Fruit fly (Drosophila melanogaster) whole organism, embryonic: ENCODE measurements around the gene gl.

Source experiments
- Ada2b ChIP-seq: fragments of 200-800 bp; sonication (Bioruptor generic); IDR thresholded peaks from 2 replicates; pipeline ENCODE4 v1.3.6; 2022; ENCODE audit warnings: missing biosample characterization, missing genetic modification characterization
- CG1024 ChIP-seq: fragments of 200-800 bp; sonication (Bioruptor generic); IDR thresholded peaks from 2 replicates; pipeline ENCODE4 v1.3.6; 2022; ENCODE audit warnings: missing biosample characterization, missing genetic modification characterization
- CG10979 ChIP-seq: fragments of 200-800 bp; sonication (Bioruptor generic); optimal IDR thresholded peaks from 2 replicates; lab custom pipeline; 2018; ENCODE audit warnings: missing biosample characterization, mild to moderate bottlenecking, missing genetic modification characterization, moderate library complexity
- CG13287 ChIP-seq: fragments of 200-800 bp; sonication (Bioruptor generic); IDR thresholded peaks from 2 replicates; pipeline ENCODE4 v1.3.6; 2022; ENCODE audit warnings: missing biosample characterization, missing genetic modification characterization; ENCODE audit not compliant: partially characterized antibody
- CG13296 ChIP-seq: fragments of 200-800 bp; sonication (Bioruptor generic); optimal IDR thresholded peaks from 3 replicates; lab custom pipeline; 2018; ENCODE audit warnings: missing biosample characterization, mild to moderate bottlenecking, missing genetic modification characterization
- CG14441 ChIP-seq: fragments of 200-800 bp; sonication (Bioruptor generic); IDR thresholded peaks from 2 replicates; pipeline ENCODE4 v1.3.6; 2022; ENCODE audit warnings: missing biosample characterization, missing genetic modification characterization
- CG4360 ChIP-seq: fragments of 200-800 bp; sonication (Bioruptor generic); IDR thresholded peaks from 2 replicates; pipeline ENCODE4 v1.3.6; 2022; ENCODE audit warnings: missing biosample characterization, missing genetic modification characterization
- CG6175 ChIP-seq: fragments of 200-800 bp; sonication (Bioruptor generic); IDR thresholded peaks from 3 replicates; pipeline ENCODE4 v1.3.6; 2022; ENCODE audit warnings: missing biosample characterization, missing genetic modification characterization
- CG7839 ChIP-seq: fragments of 200-800 bp; sonication (Bioruptor generic); optimal IDR thresholded peaks from 3 replicates; lab custom pipeline; 2018; ENCODE audit warnings: missing biosample characterization, mild to moderate bottlenecking, missing genetic modification characterization, moderate library complexity
- CoRest ChIP-seq: fragments of 200-800 bp; sonication (Bioruptor generic); optimal IDR thresholded peaks from 3 replicates; lab custom pipeline; 2018; ENCODE audit warnings: missing biosample characterization, mild to moderate bottlenecking, missing genetic modification characterization, moderate library complexity
- Dbx ChIP-seq: fragments of 200-800 bp; sonication (Bioruptor generic); IDR thresholded peaks from 3 replicates; pipeline ENCODE4 v1.3.6; 2022; ENCODE audit warnings: missing biosample characterization, missing genetic modification characterization
- Kr ChIP-seq: fragments of 200-800 bp; sonication (Bioruptor generic); optimal IDR thresholded peaks from 2 replicates; lab custom pipeline; 2017; ENCODE audit warnings: missing biosample characterization, mild to moderate bottlenecking, missing genetic modification characterization
- Tbp ChIP-seq: fragments of >200 bp; optimal IDR thresholded peaks from 2 replicates; lab custom pipeline; 2018; ENCODE audit warnings: missing biosample characterization, missing genetic modification characterization
- al ChIP-seq: fragments of 200-800 bp; sonication (Bioruptor generic); IDR thresholded peaks from 2 replicates; pipeline ENCODE4 v1.3.6; 2022; ENCODE audit warnings: missing biosample characterization, missing genetic modification characterization
- crc ChIP-seq: fragments of 200-800 bp; sonication (Bioruptor generic); optimal IDR thresholded peaks from 2 replicates; lab custom pipeline; 2016; ENCODE audit warnings: missing biosample characterization, missing genetic modification characterization
- da ChIP-seq: fragments of 200-800 bp; sonication (Bioruptor generic); optimal IDR thresholded peaks from 2 replicates; lab custom pipeline; 2016; ENCODE audit warnings: missing biosample characterization, missing genetic modification characterization
- dm ChIP-seq: fragments of 200-800 bp; sonication (Bioruptor generic); optimal IDR thresholded peaks from 3 replicates; lab custom pipeline; 2016; ENCODE audit warnings: missing biosample characterization, missing genetic modification characterization
- eve ChIP-seq, 2 experiments: fragments of >200 bp; optimal IDR thresholded peaks; 2 replicates each; lab custom pipeline; 2017; ENCODE audit warnings: missing biosample characterization in 2 of 2, missing genetic modification characterization in 2 of 2
- gcm2 ChIP-seq: fragments of 200-800 bp; sonication (Bioruptor generic); optimal IDR thresholded peaks from 2 replicates; lab custom pipeline; 2016; ENCODE audit warnings: missing biosample characterization, missing genetic modification characterization
- ham ChIP-seq: fragments of 200-800 bp; sonication (Bioruptor generic); IDR thresholded peaks from 2 replicates; pipeline ENCODE4 v1.3.6; 2022; ENCODE audit warnings: missing biosample characterization, missing genetic modification characterization
- nerfin-2 ChIP-seq: fragments of 200-800 bp; sonication (Bioruptor generic); IDR thresholded peaks from 2 replicates; pipeline ENCODE4 v1.3.6; 2022; ENCODE audit warnings: missing biosample characterization, missing genetic modification characterization; ENCODE audit not compliant: partially characterized antibody
- sd ChIP-seq: fragments of 200-800 bp; sonication (Bioruptor generic); optimal IDR thresholded peaks from 3 replicates; lab custom pipeline; 2018; ENCODE audit warnings: missing biosample characterization, mild to moderate bottlenecking, missing genetic modification characterization, moderate library complexity
- sim ChIP-seq: fragments of 200-800 bp; sonication (Bioruptor generic); IDR thresholded peaks from 2 replicates; pipeline ENCODE4 v1.3.6; 2022; ENCODE audit warnings: missing biosample characterization, missing genetic modification characterization
- tio ChIP-seq: fragments of 200-800 bp; sonication (Bioruptor generic); optimal IDR thresholded peaks from 2 replicates; lab custom pipeline; 2017; ENCODE audit warnings: missing biosample characterization, missing genetic modification characterization, inconsistent platforms

gl gene

dm6 chr3R:18328842-18329241 is 43.7 kb downstream of the gl start, which contains the start of gene naz (continued):
- TF ChIP-seq eve (GFP tag; optimal IDR thresholded peaks at IDR 0.05; lab: Kevin White, UChicago), result no peak
- TF ChIP-seq Tbp (GFP tag; lab: Kevin White, UChicago), result no peak
- TF ChIP-seq Kr (GFP tag; lab: Kevin White, UChicago), result no peak
- no peak for TF ChIP-seq CG7839 (tag; lab: Kevin White, UChicago)
- TF ChIP-seq da, result no peak
- TF ChIP-seq al, result no peak
- 0 out of 2 replicates have a peak, but pooled peaks have one; percentile 5 for TF ChIP-seq CG14441
- no peak for TF ChIP-seq CG13296
- no peak for TF ChIP-seq CG1024 (GFP tag; lab: Robert Waterston, UW)
- TF ChIP-seq gcm2, result no peak
- no peak for TF ChIP-seq CG10979 (tag; lab: Kevin White, UChicago)
- TF ChIP-seq ham (GFP tag; lab: Robert Waterston, UW), result no peak
- TF ChIP-seq nerfin-2, result no peak
- TF ChIP-seq crc (GFP tag; lab: Kevin White, UChicago), result no peak
- TF ChIP-seq CG6175 (GFP tag; lab: Robert Waterston, UW), result no peak
- no peak for TF ChIP-seq sim (GFP tag; lab: Robert Waterston, UW)
- no peak for TF ChIP-seq sd
- TF ChIP-seq dm, result no peak
- no peak for TF ChIP-seq Ada2b
- peak; percentile 8 for TF ChIP-seq tio (GFP tag; lab: Kevin White, UChicago)
- no peak for TF ChIP-seq CG13287 (GFP tag; lab: Robert Waterston, UW)
- no peak for TF ChIP-seq Dbx (GFP tag; lab: Robert Waterston, UW)
- no peak for TF ChIP-seq CG4360 (GFP tag; lab: Robert Waterston, UW)
- TF ChIP-seq CoRest (tag; lab: Kevin White, UChicago), result no peak
